Worm (Caenorhabditis elegans): ENCODE results near the gene C16C10.9.

C16C10.9 gene

ce11 chrIII:4143170-4143569, 14.0 kb downstream of the C16C10.9 start:
- TF ChIP-seq ceh-6 (GFP tag; optimal IDR thresholded peaks at IDR 0.05) (no peak), nfya-1 (tag; optimal IDR thresholded peaks at IDR 0.05) (peak; percentile 79)

ce11 chrIII:4137180-4137579, 20.0 kb downstream of the C16C10.9 start:
- no peak for TF ChIP-seq C08G9.2 (tag; optimal IDR thresholded peaks at IDR 0.05)
- no peak for TF ChIP-seq ceh-14 (tag; optimal IDR thresholded peaks at IDR 0.05)
- no peak for TF ChIP-seq ceh-9 (tag; optimal IDR thresholded peaks at IDR 0.05)
- no peak for TF ChIP-seq ama-1 (optimal IDR thresholded peaks at IDR 0.05)
- TF ChIP-seq ceh-6 (GFP tag; optimal IDR thresholded peaks at IDR 0.05): no peak
- TF ChIP-seq pat-9 (tag; optimal IDR thresholded peaks at IDR 0.05): no peak
- no peak for TF ChIP-seq tbx-7 (tag; optimal IDR thresholded peaks at IDR 0.05)
- TF ChIP-seq fax-1 (tag; optimal IDR thresholded peaks at IDR 0.05): no peak
- TF ChIP-seq unc-55 (GFP tag; optimal IDR thresholded peaks at IDR 0.05): no peak
- TF ChIP-seq npax-4 (tag; optimal IDR thresholded peaks at IDR 0.05): no peak
- TF ChIP-seq ceh-30 (tag; optimal IDR thresholded peaks at IDR 0.05): no peak
- no peak for TF ChIP-seq ceh-19 (GFP tag; optimal IDR thresholded peaks at IDR 0.05)

- no peak for TF ChIP-seq hlh-30 (tag; optimal IDR thresholded peaks at IDR 0.05; ENCODE audit: insufficient read depth)
- no peak for TF ChIP-seq pqm-1 (tag; optimal IDR thresholded peaks at IDR 0.05)
Observed at ce11 chrIII:4134059-4134458, 23.1 kb downstream of the C16C10.9 start.

ce11 chrIII:4131814-4132555, 25.2 kb downstream of the C16C10.9 start:
- TF ChIP-seq ceh-31 (tag; optimal IDR thresholded peaks at IDR 0.05): peak; percentile 2
- no peak for TF ChIP-seq hlh-8 (tag; optimal IDR thresholded peaks at IDR 0.05)
- no peak for TF ChIP-seq pax-1 (tag; optimal IDR thresholded peaks at IDR 0.05)
- peak; percentile 92 for TF ChIP-seq unc-42 (tag; optimal IDR thresholded peaks at IDR 0.05)
- TF ChIP-seq K09A11.1 (tag; optimal IDR thresholded peaks at IDR 0.05; ENCODE audit: insufficient read depth): no peak
- TF ChIP-seq sox-4 (tag; optimal IDR thresholded peaks at IDR 0.05): no peak
- peak; percentile 95 for TF ChIP-seq nfya-1 (tag; optimal IDR thresholded peaks at IDR 0.05)
- no peak for TF ChIP-seq che-1 (tag; optimal IDR thresholded peaks at IDR 0.05)
- no peak for TF ChIP-seq F13H6.1 (tag; optimal IDR thresholded peaks at IDR 0.05)

- no peak for TF ChIP-seq C38D4.7 (GFP tag; optimal IDR thresholded peaks at IDR 0.05)
- no peak for TF ChIP-seq unc-3 (GFP tag; conservative IDR thresholded peaks at IDR 0.05)
- no peak for TF ChIP-seq unc-3 (tag; optimal IDR thresholded peaks at IDR 0.05)
- TF ChIP-seq madf-2 (tag; optimal IDR thresholded peaks at IDR 0.05): no peak
- TF ChIP-seq lim-6 (tag; optimal IDR thresholded peaks at IDR 0.05): no peak
- TF ChIP-seq ztf-16 (tag; optimal IDR thresholded peaks at IDR 0.05): no peak
- no peak for TF ChIP-seq nhr-11 (tag; optimal IDR thresholded peaks at IDR 0.05)
- no peak for TF ChIP-seq pat-9 (tag; optimal IDR thresholded peaks at IDR 0.05)
- no peak for TF ChIP-seq ceh-24 (tag; optimal IDR thresholded peaks at IDR 0.05)
- no peak for TF ChIP-seq syd-9 (tag; optimal IDR thresholded peaks at IDR 0.05)
- TF ChIP-seq pros-1 (tag; optimal IDR thresholded peaks at IDR 0.05): no peak
- no peak for TF ChIP-seq ceh-6 (GFP tag; optimal IDR thresholded peaks at IDR 0.05)
- TF ChIP-seq ceh-9 (tag; optimal IDR thresholded peaks at IDR 0.05): no peak
- TF ChIP-seq unc-42 (tag; optimal IDR thresholded peaks at IDR 0.05): no peak
- TF ChIP-seq odd-2 (tag; optimal IDR thresholded peaks at IDR 0.05): no peak
Observed at ce11 chrIII:4123900-4124299, 33.3 kb downstream of the C16C10.9 start.
